Fruit fly (Drosophila melanogaster): ENCODE measurements around the gene Skel.

DNA sequence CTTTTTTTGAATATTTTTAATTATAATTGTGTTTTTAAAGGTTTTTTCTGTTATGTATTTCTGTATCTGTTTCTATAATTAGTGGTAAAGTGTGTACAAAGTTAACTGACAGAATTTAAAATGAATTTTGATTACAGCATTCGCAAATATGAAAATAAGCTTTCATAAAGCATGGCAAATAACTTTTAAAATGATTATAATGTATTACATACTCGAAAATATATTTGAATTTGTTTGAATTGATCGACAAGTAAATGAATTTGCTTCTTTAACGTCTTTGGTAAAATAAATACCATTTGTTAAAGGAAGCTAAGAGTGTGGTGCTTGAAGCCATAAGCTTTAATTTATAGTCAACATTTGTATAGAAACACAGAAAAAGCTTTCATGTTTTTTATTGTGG is 24.4 kb downstream of the Skel start, which contains the start of gene CG14689:
- TF ChIP-seq Eip75B (GFP tag; optimal IDR thresholded peaks at IDR 0.05) (no peak), salr (GFP tag; optimal IDR thresholded peaks at IDR 0.05) (no peak), OdsH (GFP tag; optimal IDR thresholded peaks at IDR 0.05) (no peak), CG8632 (GFP tag; optimal IDR thresholded peaks at IDR 0.05) (no peak), cyc (GFP tag; optimal IDR thresholded peaks at IDR 0.05) (no peak), CG4318 (GFP tag; optimal IDR thresholded peaks at IDR 0.05) (no peak), CG6792 (GFP tag; optimal IDR thresholded peaks at IDR 0.05) (no peak), Blimp-1 (GFP tag; optimal IDR thresholded peaks at IDR 0.05) (no peak), CG10631 (GFP tag; optimal IDR thresholded peaks at IDR 0.05) (no peak), Gug (GFP tag; IDR thresholded peaks at IDR 0.05) (no peak), Ets21C (GFP tag; optimal IDR thresholded peaks at IDR 0.05) (no peak), Eip93F (GFP tag; optimal IDR thresholded peaks at IDR 0.05) (no peak)
